Fruit fly (Drosophila melanogaster): ENCODE results near the gene CG31954.

The CG31954 gene

DNA sequence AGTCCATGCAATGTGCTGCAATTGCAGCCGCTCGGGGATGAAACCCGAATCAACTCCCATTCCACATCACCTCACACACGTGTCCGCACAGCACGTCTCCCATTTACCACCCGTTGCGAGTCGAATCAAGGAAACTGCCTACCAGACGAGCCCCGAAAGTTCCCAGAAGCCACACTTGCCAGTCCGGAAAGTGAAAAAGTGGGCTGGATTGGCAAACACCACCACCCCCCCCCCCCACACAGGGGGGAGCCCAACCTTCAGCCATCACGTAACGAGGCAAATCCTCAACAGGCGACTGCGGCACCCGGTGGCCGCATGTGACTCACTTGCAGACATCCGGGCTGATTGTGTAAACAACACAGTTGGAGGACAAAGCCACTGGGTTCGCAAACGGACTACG, 5.1 kb downstream of the CG31954 start (continued):
- TF ChIP-seq Lhr (GFP tag; optimal IDR thresholded peaks at IDR 0.05) (no peak), mam (GFP tag; optimal IDR thresholded peaks at IDR 0.05) (no peak), croc (GFP tag; conservative IDR thresholded peaks at IDR 0.05) (no peak), Hr39 (optimal IDR thresholded peaks at IDR 0.05) (peak; percentile 78)

DNA sequence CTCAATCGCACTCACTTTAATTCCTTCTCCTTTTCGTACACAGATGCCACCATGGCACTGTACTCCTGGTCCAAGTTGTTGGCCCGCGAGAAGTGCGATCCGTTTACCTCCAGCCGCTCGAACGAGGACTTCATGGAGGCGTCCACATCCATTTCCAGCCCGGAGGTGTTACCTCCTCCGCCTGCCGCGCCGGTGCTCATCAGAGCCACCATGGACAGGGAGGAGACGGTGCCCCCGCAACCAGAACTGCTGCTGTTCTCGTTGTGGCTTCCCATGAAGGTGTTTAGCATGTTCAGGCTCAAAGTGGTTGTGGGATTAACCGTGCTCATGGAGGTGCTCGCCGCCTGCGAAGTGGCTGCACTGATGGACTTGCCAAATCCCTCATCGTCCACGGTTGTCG, 14.4 kb downstream of the CG31954 start:
- TF ChIP-seq CG8478 (optimal IDR thresholded peaks at IDR 0.05) (peak; percentile 62), Ets65A (GFP tag) (peak; percentile 63), onecut (GFP tag; IDR thresholded peaks at IDR 0.05) (no peak)

DNA sequence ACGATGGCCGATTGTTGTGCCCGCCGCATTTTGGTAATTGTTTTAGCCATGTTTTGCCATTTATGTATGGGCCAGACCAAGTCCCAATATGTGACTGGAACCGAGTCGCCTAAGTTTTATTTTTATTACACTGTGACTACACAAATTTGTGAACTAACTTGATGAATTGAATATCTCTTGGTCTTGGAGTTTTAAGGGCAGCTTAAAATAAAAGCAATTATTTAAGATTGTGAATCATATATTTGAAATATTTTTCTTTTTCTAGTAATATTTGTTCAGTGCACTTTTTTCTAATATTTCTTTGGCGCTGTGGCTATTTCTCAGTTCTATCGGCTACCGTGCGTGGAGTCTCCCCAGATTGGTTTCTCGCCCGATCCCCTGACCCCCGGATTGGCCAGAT, 16.4 kb downstream of the CG31954 start:
- no peak for TF ChIP-seq Trl (optimal IDR thresholded peaks at IDR 0.05)
- no peak for TF ChIP-seq Trl (GFP tag; optimal IDR thresholded peaks at IDR 0.05)
- no peak for TF ChIP-seq YL-1 (GFP tag; optimal IDR thresholded peaks at IDR 0.05)
- no peak for TF ChIP-seq btn (GFP tag; optimal IDR thresholded peaks at IDR 0.05)
- no peak for TF ChIP-seq fru (optimal IDR thresholded peaks at IDR 0.05)
- peak; percentile 62 for TF ChIP-seq Ets65A (GFP tag)
- TF ChIP-seq Scr (GFP tag; IDR thresholded peaks at IDR 0.05; ENCODE audit: partially characterized antibody) = no peak
- TF ChIP-seq sc (optimal IDR thresholded peaks at IDR 0.05) = no peak
- TF ChIP-seq sc (GFP tag; optimal IDR thresholded peaks at IDR 0.05) = no peak

DNA sequence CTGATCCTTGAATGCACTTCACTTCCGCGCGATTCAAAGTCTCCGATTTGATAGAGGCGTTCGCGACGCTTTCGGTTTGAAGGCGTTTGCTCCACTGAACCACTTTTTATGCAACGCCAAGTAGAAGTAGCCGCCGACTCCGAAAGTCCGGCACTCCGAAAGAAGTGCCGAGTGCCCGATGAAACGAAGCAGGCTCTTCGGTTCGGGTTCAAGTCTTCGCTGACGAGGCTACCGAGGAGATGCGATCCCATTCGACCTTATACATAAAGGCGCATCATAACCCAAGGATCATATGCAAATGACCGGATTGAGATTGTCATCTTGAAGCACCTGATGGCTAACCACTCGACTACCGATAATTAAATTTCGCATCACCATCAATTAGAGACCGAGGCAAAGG, 18.9 kb downstream of the CG31954 start, which contains the start of gene CG15414:
Gene CG15414, minus strand, starts transcription at position 101 of the 400 bp plus-strand sequence.
- TF ChIP-seq CTCF (GFP tag; optimal IDR thresholded peaks at IDR 0.05) (peak; percentile 19), wek (GFP tag; optimal IDR thresholded peaks at IDR 0.05) (no peak)

DNA sequence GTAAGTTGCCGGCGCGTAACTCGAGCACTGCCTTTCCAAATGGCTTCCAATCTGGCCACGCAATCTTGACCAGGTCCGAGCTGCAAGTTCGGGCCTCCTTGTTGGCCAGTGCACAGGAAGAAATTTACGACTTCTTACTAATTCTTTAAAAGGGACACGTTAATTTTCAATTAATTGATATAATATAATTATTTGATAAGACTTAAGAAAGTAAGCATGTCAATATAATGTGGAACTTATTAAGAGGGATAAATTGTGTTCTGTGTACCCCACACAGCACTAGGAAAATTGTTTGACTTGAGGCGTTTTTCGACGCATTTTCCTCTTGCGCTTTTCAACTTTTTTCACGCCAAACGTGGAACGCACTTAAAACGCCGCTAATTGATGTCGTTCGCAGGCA, 24.4 kb downstream of the CG31954 start:
- TF ChIP-seq CG4424 (GFP tag; optimal IDR thresholded peaks at IDR 0.05) = no peak
- TF ChIP-seq Drgx (GFP tag; IDR thresholded peaks at IDR 0.05) = peak; percentile 32; the same call in 1 of the 2 replicates

DNA sequence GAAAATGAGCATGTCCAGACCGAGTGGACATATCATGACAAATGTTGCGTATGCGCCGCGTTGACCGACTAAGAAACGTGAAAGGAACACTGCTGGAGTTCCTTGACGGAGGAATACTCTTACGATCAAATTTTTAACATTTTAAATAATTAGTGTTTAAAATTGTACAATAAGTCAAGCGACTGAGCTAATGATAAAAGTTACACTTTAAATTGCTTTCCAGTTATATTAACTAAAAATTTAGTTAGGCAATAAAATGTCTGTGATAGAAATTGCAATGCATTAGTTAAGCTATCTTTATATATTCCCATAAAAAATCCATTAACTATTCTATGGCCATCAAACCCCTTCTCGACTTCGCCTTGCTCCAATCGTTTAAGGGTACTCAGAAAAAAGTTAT, 25.1 kb downstream of the CG31954 start:
- no peak for TF ChIP-seq CG4730 (GFP tag; IDR thresholded peaks at IDR 0.05)
- no peak for TF ChIP-seq wdn (GFP tag; IDR thresholded peaks at IDR 0.05)
- no peak for TF ChIP-seq CG2120 (GFP tag; optimal IDR thresholded peaks at IDR 0.05)
- TF ChIP-seq bab2 (GFP tag; optimal IDR thresholded peaks at IDR 0.05) = no peak
- TF ChIP-seq lilli (GFP tag; optimal IDR thresholded peaks at IDR 0.05) = no peak
- TF ChIP-seq CG14965 (GFP tag; optimal IDR thresholded peaks at IDR 0.05; ENCODE audit: borderline replicate concordance) = no peak
- no peak for TF ChIP-seq kah (GFP tag; optimal IDR thresholded peaks at IDR 0.05)
- no peak for TF ChIP-seq ato (GFP tag; IDR thresholded peaks at IDR 0.05; ENCODE audit: partially characterized antibody)
- no peak for TF ChIP-seq NC2β (GFP tag; optimal IDR thresholded peaks at IDR 0.05)
- no peak for TF ChIP-seq CG3163 (GFP tag; optimal IDR thresholded peaks at IDR 0.05)
- no peak for TF ChIP-seq Sox102F (GFP tag; optimal IDR thresholded peaks at IDR 0.05)
- no peak for TF ChIP-seq grau (tag; optimal IDR thresholded peaks at IDR 0.05)
- TF ChIP-seq fd64A (GFP tag; optimal IDR thresholded peaks at IDR 0.05) = no peak
- TF ChIP-seq Lim3 (GFP tag; IDR thresholded peaks at IDR 0.05) = no peak
- TF ChIP-seq zen (tag; optimal IDR thresholded peaks at IDR 0.05) = no peak

DNA sequence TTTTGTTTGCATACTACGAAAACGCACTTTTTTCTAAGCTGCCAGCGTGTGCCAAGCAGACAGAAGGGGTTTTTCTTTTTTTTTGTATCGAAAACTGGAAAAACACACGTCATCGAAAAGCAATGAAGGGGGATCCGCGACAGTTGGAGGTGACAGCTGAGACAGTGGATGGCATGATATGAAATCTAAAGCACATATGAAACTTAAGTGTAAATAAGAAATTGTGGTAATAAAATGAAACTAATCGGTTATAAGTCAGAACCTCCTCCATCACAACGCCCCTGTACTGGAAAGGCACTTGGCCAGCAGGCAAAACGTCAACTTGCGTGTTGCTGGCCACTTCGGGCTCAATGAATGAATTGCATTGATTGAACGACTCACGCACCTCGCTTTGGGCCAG, 26.2 kb downstream of the CG31954 start:
- TF ChIP-seq CG14667 (GFP tag; IDR thresholded peaks at IDR 0.05) = no peak
- TF ChIP-seq Ets65A (GFP tag) = peak; percentile 30
- peak; percentile 46 for TF ChIP-seq Drgx (GFP tag; IDR thresholded peaks at IDR 0.05)
- peak; percentile 22; the same call in 1 of the 3 replicates for TF ChIP-seq knrl (GFP tag; IDR thresholded peaks at IDR 0.05; ENCODE audit: partially characterized antibody)
